Worm (Caenorhabditis elegans) whole organism, midembryonic: Measurements from ENCODE around the gene ZC239.14.
"Not testable (repeated sequence)": the region's sequence is repeated elsewhere in the genome, so short reads cannot be mapped to it uniquely, and the experiment has no call there.

Experiments
- T22C8.4 ChIP-seq: fragments of 200-800 bp; sonication (Bioruptor generic); IDR thresholded peaks from 2 replicates; pipeline ENCODE4 v1.3.6; 2022; ENCODE audit warnings: missing genetic modification characterization, missing compliant biosample characterization
- med-1 ChIP-seq: sonication (generic microtip); optimal IDR thresholded peaks from 2 replicates; lab custom pipeline; 2017; ENCODE audit warnings: missing genetic modification characterization, mild to moderate bottlenecking, missing compliant biosample characterization, antibody characterized with exemption, missing genetic modification reagents; ENCODE audit not compliant: insufficient read depth
- ref-1 ChIP-seq: fragments of 200-800 bp; sonication (Bioruptor generic); conservative IDR thresholded peaks from 2 replicates; pipeline ENCODE4 v1.3.6; 2022; ENCODE audit warnings: missing genetic modification reagents, missing genetic modification characterization, missing compliant biosample characterization
- ztf-23 ChIP-seq: fragments of 200-800 bp; sonication (Bioruptor generic); IDR thresholded peaks from 2 replicates; pipeline ENCODE4 v1.3.6; 2022; ENCODE audit warnings: missing genetic modification reagents, missing genetic modification characterization, missing compliant biosample characterization

DNA sequence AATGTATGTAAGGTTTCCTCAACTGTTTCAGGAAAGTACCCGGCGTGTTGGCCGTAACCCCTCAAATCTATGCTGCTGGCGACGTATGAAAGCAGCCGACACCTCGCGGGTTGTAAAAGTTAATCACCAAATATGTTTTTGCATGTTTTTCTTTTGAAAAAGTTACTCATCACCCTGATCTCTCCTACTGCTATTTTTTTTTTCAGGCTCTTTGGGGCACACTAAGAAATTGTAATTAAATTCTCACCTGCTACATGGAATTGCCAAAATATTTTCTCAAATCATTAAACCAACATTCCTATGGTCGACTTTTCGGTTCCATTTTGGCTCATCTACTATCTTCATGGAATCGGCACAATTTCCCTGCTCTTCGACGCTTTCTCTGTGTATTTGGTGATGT, 37.0 kb downstream of the ZC239.14 start, which contains the start of gene sri-78:
- not testable (repeated sequence) for TF ChIP-seq med-1 (GFP tag; lab: Kevin White, UChicago); ref-1 (GFP tag; lab: Robert Waterston, UW); T22C8.4 (GFP tag; lab: Robert Waterston, UW); ztf-23 (GFP tag; lab: Robert Waterston, UW)
